Worm (Caenorhabditis elegans) whole organism, late embryonic: ENCODE results near the gene taap-1.
A peak's percentile ranks its signal among the peaks of the same experiment; 100 is the strongest.

ENCODE experiments used
- C38D4.7 ChIP-seq: fragments of 200-800 bp; sonication (Bioruptor generic); optimal IDR thresholded peaks from 2 replicates; lab custom pipeline; 2018; ENCODE audit warnings: mild to moderate bottlenecking, missing genetic modification characterization, moderate library complexity, missing compliant biosample characterization
- F13H6.1 ChIP-seq: sonication (generic microtip); optimal IDR thresholded peaks from 2 replicates; lab custom pipeline; 2016; ENCODE audit warnings: missing genetic modification characterization, missing compliant biosample characterization
- K09A11.1 ChIP-seq: sonication (generic microtip); optimal IDR thresholded peaks from 2 replicates; lab custom pipeline; 2017; ENCODE audit warnings: antibody characterized with exemption, mild to moderate bottlenecking, missing genetic modification characterization, missing compliant biosample characterization; ENCODE audit not compliant: insufficient read depth
- ceh-31 ChIP-seq: sonication (generic microtip); optimal IDR thresholded peaks from 2 replicates; lab custom pipeline; 2016; ENCODE audit warnings: missing genetic modification characterization, missing compliant biosample characterization
- ceh-34 ChIP-seq: sonication (generic microtip); optimal IDR thresholded peaks from 2 replicates; lab custom pipeline; 2016; ENCODE audit warnings: mild to moderate bottlenecking, missing genetic modification characterization, missing compliant biosample characterization
- ceh-6 ChIP-seq: fragments of 200-800 bp; sonication (Bioruptor generic); optimal IDR thresholded peaks from 2 replicates; lab custom pipeline; 2018; ENCODE audit warnings: mild to moderate bottlenecking, missing genetic modification characterization, missing compliant biosample characterization
- ceh-9 ChIP-seq: sonication (generic microtip); optimal IDR thresholded peaks from 2 replicates; lab custom pipeline; 2016; ENCODE audit warnings: mild to moderate bottlenecking, missing genetic modification characterization, inconsistent platforms, missing compliant biosample characterization
- che-1 ChIP-seq: sonication (generic microtip); optimal IDR thresholded peaks from 2 replicates; lab custom pipeline; 2016; ENCODE audit warnings: mild to moderate bottlenecking, missing genetic modification characterization, missing compliant biosample characterization
- dve-1 ChIP-seq: sonication (generic microtip); optimal IDR thresholded peaks from 2 replicates; lab custom pipeline; 2017; ENCODE audit warnings: antibody characterized with exemption, mild to moderate bottlenecking, missing genetic modification characterization, missing compliant biosample characterization
- elt-4 ChIP-seq: sonication (generic microtip); optimal IDR thresholded peaks from 2 replicates; lab custom pipeline; 2016; ENCODE audit warnings: missing genetic modification characterization, missing compliant biosample characterization
- ets-4 ChIP-seq: sonication (generic microtip); optimal IDR thresholded peaks from 2 replicates; lab custom pipeline; 2016; ENCODE audit warnings: missing genetic modification characterization, missing compliant biosample characterization
- gmeb-2 ChIP-seq: sonication (generic microtip); optimal IDR thresholded peaks from 2 replicates; lab custom pipeline; 2016; ENCODE audit warnings: missing genetic modification characterization, inconsistent platforms, missing compliant biosample characterization
- hlh-30 ChIP-seq: sonication (generic microtip); optimal IDR thresholded peaks from 2 replicates; lab custom pipeline; 2017; ENCODE audit warnings: antibody characterized with exemption, missing genetic modification characterization, missing compliant biosample characterization; ENCODE audit not compliant: insufficient read depth
- hlh-8 ChIP-seq: sonication (generic microtip); optimal IDR thresholded peaks from 2 replicates; lab custom pipeline; 2016; ENCODE audit warnings: missing genotype, missing genetic modification characterization, missing compliant biosample characterization
- nfya-1 ChIP-seq: sonication (generic microtip); optimal IDR thresholded peaks from 2 replicates; lab custom pipeline; 2017; ENCODE audit warnings: missing genetic modification characterization, mild to moderate bottlenecking, missing compliant biosample characterization, antibody characterized with exemption, moderate library complexity
- pat-9 ChIP-seq: fragments of 200-800 bp; sonication (Bioruptor generic); optimal IDR thresholded peaks from 2 replicates; lab custom pipeline; 2018; ENCODE audit warnings: mild to moderate bottlenecking, missing genetic modification characterization, moderate library complexity, missing compliant biosample characterization
- pha-2 ChIP-seq: sonication (generic microtip); optimal IDR thresholded peaks from 2 replicates; lab custom pipeline; 2017; ENCODE audit warnings: mild to moderate bottlenecking, missing genetic modification characterization, missing compliant biosample characterization
- ref-2 ChIP-seq: sonication (generic microtip); optimal IDR thresholded peaks from 2 replicates; lab custom pipeline; 2016; ENCODE audit warnings: missing genetic modification characterization, missing compliant biosample characterization
- rnt-1 ChIP-seq: sonication (generic microtip); optimal IDR thresholded peaks from 2 replicates; lab custom pipeline; 2016; ENCODE audit warnings: missing genetic modification characterization, missing compliant biosample characterization
- sdc-2 ChIP-seq: sonication (generic microtip); optimal IDR thresholded peaks from 2 replicates; lab custom pipeline; 2016; ENCODE audit warnings: missing genotype, missing genetic modification characterization, missing compliant biosample characterization
- sox-4 ChIP-seq: sonication (generic microtip); optimal IDR thresholded peaks from 2 replicates; lab custom pipeline; 2017; ENCODE audit warnings: mild to moderate bottlenecking, missing genetic modification characterization, inconsistent platforms, missing compliant biosample characterization
- tbx-2 ChIP-seq: sonication (generic microtip); optimal IDR thresholded peaks from 2 replicates; lab custom pipeline; 2016; ENCODE audit warnings: missing genetic modification characterization, missing compliant biosample characterization
- tbx-7 ChIP-seq: sonication (generic microtip); optimal IDR thresholded peaks from 2 replicates; lab custom pipeline; 2016; ENCODE audit warnings: missing genotype, missing genetic modification characterization, missing compliant biosample characterization
- unc-3 ChIP-seq, 2 experiments: fragments of 200-800 bp in 1 of 2; sonication (Bioruptor generic) in 1 of 2; sonication (generic microtip) in 1 of 2; conservative IDR thresholded peaks in 1 of 2; optimal IDR thresholded peaks in 1 of 2; 2 replicates each; pipeline versions ENCODE4 v1.3.6 to Lab custom; 2016 to 2022; ENCODE audit warnings: missing compliant biosample characterization in 2 of 2, missing genetic modification characterization in 2 of 2, missing genetic modification reagents in 1 of 2
- unc-55 ChIP-seq: sonication (generic microtip); optimal IDR thresholded peaks from 2 replicates; lab custom pipeline; 2017; ENCODE audit warnings: missing biosample characterization, missing genetic modification reagents, missing genetic modification characterization
- unc-86 ChIP-seq: sonication (generic microtip); optimal IDR thresholded peaks from 2 replicates; lab custom pipeline; 2016; ENCODE audit warnings: missing genetic modification characterization, missing compliant biosample characterization
- ztf-16 ChIP-seq: sonication (generic microtip); optimal IDR thresholded peaks from 2 replicates; lab custom pipeline; 2017; ENCODE audit warnings: missing genetic modification characterization, missing compliant biosample characterization

Gene taap-1

DNA sequence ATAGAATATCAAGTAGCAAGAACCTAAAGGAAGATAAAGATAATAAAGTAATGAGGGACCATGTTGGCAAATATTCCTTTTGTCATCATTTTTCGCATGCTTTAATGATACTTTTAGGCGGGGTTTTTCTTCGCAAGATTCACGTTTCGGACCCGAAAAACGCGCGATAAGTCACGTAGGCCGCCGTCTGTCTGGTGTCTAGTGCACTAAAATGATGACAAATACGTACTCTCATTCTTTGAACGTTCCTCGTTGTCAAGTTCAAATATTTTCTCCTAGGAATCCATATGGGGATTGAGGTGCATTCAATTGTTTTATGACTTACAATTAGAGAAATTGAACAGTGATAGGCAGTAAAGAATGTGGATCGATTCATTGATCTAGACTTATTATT, at the start of gene taap-1:
TSS of gene taap-1 (minus strand) at position 79 of the 394 bp plus-strand sequence.
- no peak for TF ChIP-seq dve-1
- no peak for TF ChIP-seq ceh-9 (tag; lab: Kevin White, UChicago)
- TF ChIP-seq C38D4.7 (GFP tag; lab: Kevin White, UChicago) = no peak
- TF ChIP-seq unc-55 (GFP tag; lab: Kevin White, UChicago) = peak; percentile 11
- TF ChIP-seq che-1 (tag; lab: Kevin White, UChicago) = no peak
- TF ChIP-seq hlh-8 (tag; lab: Kevin White, UChicago) = no peak
- TF ChIP-seq F13H6.1 (tag; lab: Kevin White, UChicago) = no peak
- no peak for TF ChIP-seq ceh-31 (tag; lab: Kevin White, UChicago)
- no peak for TF ChIP-seq ets-4 (tag; lab: Kevin White, UChicago)

ce11 chrII:8532015-8532414, 48.3 kb upstream of the taap-1 start:
- TF ChIP-seq hlh-8 (tag; lab: Kevin White, UChicago) (no peak), tbx-2 (tag; lab: Kevin White, UChicago) (peak; percentile 48), ceh-6 (GFP tag; lab: Kevin White, UChicago) (no peak), K09A11.1 (tag; lab: Kevin White, UChicago) (no peak), elt-4 (tag; lab: Kevin White, UChicago) (no peak), nfya-1 (tag; lab: Kevin White, UChicago) (peak; percentile 51), pha-2 (tag; lab: Kevin White, UChicago) (peak; percentile 16), gmeb-2 (tag; lab: Kevin White, UChicago) (no peak), ceh-31 (tag; lab: Kevin White, UChicago) (peak; percentile 8), ceh-34 (peak; percentile 65), sox-4 (no peak)

DNA sequence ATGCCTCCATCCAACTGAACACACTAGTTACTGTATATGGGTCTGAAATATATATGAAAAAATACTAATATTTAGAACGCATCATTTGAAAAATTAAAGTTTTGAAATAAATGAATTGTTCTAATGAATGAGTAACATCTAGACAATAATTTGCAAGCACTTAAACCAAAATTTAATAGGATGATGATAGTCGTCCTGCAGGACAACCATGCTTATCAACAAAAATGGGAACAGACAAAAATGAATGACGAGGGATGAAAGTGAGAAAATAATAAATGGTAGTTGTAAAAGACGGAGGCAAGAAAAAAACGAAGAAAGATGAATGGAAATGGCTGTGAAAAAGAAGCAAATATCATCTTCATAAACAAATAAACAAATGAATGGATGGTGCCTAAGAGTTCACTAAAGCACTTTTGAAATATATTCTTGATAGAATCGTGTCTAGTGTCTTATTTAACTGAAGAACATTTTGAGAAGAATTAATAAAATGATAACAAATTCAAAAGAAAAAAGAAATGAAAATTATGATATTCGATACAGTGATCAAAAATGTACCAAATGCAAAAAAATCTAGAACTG, 47.6 kb upstream of the taap-1 start, which contains the start of gene gldi-7:
TSS of gene gldi-7 (minus strand) at position 42 of the 579 bp plus-strand sequence.
- no peak for TF ChIP-seq tbx-7 (tag; lab: Kevin White, UChicago)

ce11 chrII:8529176-8529698, 45.6 kb upstream of the taap-1 start:
- TF ChIP-seq rnt-1 (tag; lab: Kevin White, UChicago) = peak; percentile 2
- no peak for TF ChIP-seq unc-86
- TF ChIP-seq ref-2 (tag; lab: Kevin White, UChicago) = peak; percentile 13
- TF ChIP-seq, all 69 proteins: peak for 2

DNA sequence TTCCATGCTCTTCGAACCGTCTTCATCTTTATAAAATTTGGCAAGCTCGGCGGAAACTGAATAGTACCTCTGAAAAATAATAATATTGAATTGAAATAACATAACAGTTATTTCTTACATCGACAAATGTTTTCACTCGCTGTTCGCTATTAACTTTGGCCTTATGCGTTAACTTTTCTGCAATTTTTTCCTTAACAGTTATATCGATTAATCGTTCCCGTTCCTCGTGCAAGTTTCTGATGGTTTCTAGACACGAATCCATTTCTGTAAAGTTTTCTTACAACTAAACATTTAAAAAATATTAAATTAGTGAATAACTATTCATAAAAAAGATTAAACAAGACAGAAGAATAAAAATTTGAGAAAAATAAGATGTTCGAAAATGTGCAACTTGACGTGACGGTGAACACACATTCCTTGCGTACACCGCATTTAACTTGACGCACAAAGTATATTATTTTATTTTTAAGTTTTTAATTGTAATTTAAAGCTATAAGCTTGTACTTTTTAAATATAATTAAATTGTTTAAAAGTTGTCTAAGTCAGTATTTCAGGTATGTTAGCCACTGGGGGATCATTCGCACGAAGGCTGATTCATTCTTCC, 41.6 kb upstream of the taap-1 start, which contains the start of the genes prp-9 and mrps-18B:
TSS of gene prp-9 (minus strand) at position 264 of the 604 bp plus-strand sequence.
TSS of gene mrps-18B (plus strand) at position 549 of the 604 bp plus-strand sequence.
- TF ChIP-seq ztf-16 (tag; lab: Kevin White, UChicago) (no peak), unc-3 (GFP tag; conservative IDR thresholded peaks at IDR 0.05; lab: Robert Waterston, UW) (no peak), unc-3 (tag; optimal IDR thresholded peaks at IDR 0.05; lab: Kevin White, UChicago) (no peak)

DNA sequence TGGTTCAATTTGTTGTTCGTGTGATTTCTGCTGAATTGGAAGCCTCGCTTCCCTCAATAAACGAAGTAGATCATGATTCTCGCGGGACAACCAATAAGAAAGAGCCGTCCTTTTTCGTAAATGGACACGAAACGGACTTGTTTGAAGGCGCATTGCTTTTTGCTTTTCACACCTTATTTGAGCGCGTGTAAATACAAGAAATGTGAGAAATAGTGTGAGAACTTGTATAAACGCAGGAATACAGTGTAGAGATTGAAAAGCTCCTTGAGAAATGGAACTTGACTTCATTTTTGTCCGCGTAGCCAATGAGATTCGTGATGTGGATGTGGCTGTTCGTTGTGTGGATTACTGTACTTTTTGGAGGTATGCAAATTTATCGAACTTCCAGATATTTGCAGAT, 37.0 kb upstream of the taap-1 start, which contains the start of gene cht-2:
TSS of gene cht-2 (plus strand) at position 301 of the 400 bp plus-strand sequence.
- TF ChIP-seq hlh-30 (no peak), F13H6.1 (tag; lab: Kevin White, UChicago) (no peak), sdc-2 (no peak), pat-9 (no peak)
